Fruit fly (Drosophila melanogaster): ENCODE results near the gene tin.

DNA sequence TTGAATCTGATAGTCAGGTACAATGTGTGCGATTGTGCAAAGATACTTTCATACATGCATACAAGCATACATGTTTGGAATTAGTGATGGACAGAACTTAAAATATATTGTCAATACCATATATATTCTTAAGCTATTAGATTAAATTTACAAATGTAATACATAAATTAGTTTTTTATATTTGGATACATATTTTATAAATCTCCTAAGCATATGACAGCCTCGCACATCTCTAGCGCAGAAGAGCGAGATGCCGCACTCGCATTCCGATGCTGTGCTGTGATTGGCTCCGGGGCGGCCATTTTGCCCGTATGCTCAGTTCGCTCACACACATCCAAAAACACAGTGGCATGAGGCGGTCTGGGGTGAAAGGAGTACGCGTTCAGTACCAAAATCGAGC lies at the start of gene tin:
- TF ChIP-seq Mrtf (GFP tag; IDR thresholded peaks at IDR 0.05), result peak; percentile 90; the same call in 2 of the 3 replicates
- peak; percentile 82 for TF ChIP-seq CG10462 (GFP tag; optimal IDR thresholded peaks at IDR 0.05)
- peak; percentile 81 for TF ChIP-seq rib (GFP tag; IDR thresholded peaks at IDR 0.05)
- TF ChIP-seq Pdp1 (GFP tag; optimal IDR thresholded peaks at IDR 0.05), result peak; percentile 25 to 60
- TF ChIP-seq dmrt99B (tag; optimal IDR thresholded peaks at IDR 0.05), result peak; percentile 92
- no peak for TF ChIP-seq CG11398 (GFP tag; optimal IDR thresholded peaks at IDR 0.05)
- TF ChIP-seq ci (GFP tag; IDR thresholded peaks at IDR 0.05), result peak; percentile 99
- peak; percentile 92 for TF ChIP-seq grau (tag; optimal IDR thresholded peaks at IDR 0.05)

All from whole organism, embryonic.